Worm (Caenorhabditis elegans) whole organism, mixed stage, embryonic: Measurements from ENCODE around the gene Y6G8.2.

Experiments
- M03D4.4 ChIP-seq: sonication (generic microtip); optimal IDR thresholded peaks from 2 replicates; lab custom pipeline; 2017; ENCODE audit warnings: mild to moderate bottlenecking, missing genetic modification characterization, missing compliant biosample characterization
- bed-3 ChIP-seq: fragments of 200-800 bp; sonication (Bioruptor generic); optimal IDR thresholded peaks from 3 replicates; lab custom pipeline; 2018; ENCODE audit warnings: mild to moderate bottlenecking, missing genetic modification characterization, moderate library complexity, missing compliant biosample characterization
- ceh-39 ChIP-seq: fragments of 150-350 bp; optimal IDR thresholded peaks from 2 replicates; lab custom pipeline; 2014; ENCODE audit warnings: missing biosample characterization, missing genetic modification characterization
- ceh-83 ChIP-seq: fragments of 200-800 bp; sonication (Bioruptor generic); optimal IDR thresholded peaks from 2 replicates; lab custom pipeline; 2018; ENCODE audit warnings: mild to moderate bottlenecking, missing genetic modification characterization, missing compliant biosample characterization
- ces-1 ChIP-seq: fragments of 150-350 bp; optimal IDR thresholded peaks from 2 replicates; lab custom pipeline; 2014; ENCODE audit warnings: missing biosample characterization, missing genetic modification reagents, missing genetic modification characterization
- cnd-1 ChIP-seq: fragments of 200-800 bp; sonication (Bioruptor generic); optimal IDR thresholded peaks from 2 replicates; lab custom pipeline; 2018; ENCODE audit warnings: mild to moderate bottlenecking, missing genetic modification characterization, missing compliant biosample characterization
- drap-1 ChIP-seq: fragments of 200-800 bp; sonication (Bioruptor generic); optimal IDR thresholded peaks from 3 replicates; lab custom pipeline; 2018; ENCODE audit warnings: mild to moderate bottlenecking, missing genetic modification characterization, missing compliant biosample characterization
- elt-1 ChIP-seq: sonication (generic microtip); optimal IDR thresholded peaks from 2 replicates; lab custom pipeline; 2017; ENCODE audit warnings: missing genetic modification characterization, mild to moderate bottlenecking, missing compliant biosample characterization, antibody characterized with exemption, moderate library complexity, borderline replicate concordance; ENCODE audit not compliant: insufficient read depth
- elt-3 ChIP-seq: fragments of 150-350 bp; optimal IDR thresholded peaks from 2 replicates; lab custom pipeline; 2014; ENCODE audit warnings: missing biosample characterization, missing genetic modification characterization
- flh-1 ChIP-seq: fragments of 200-800 bp; sonication (Bioruptor generic); optimal IDR thresholded peaks from 2 replicates; lab custom pipeline; 2018; ENCODE audit warnings: mild to moderate bottlenecking, missing genetic modification characterization, moderate library complexity, missing compliant biosample characterization
- ham-2 ChIP-seq: fragments of 200-800 bp; sonication (Bioruptor generic); optimal IDR thresholded peaks from 2 replicates; lab custom pipeline; 2018; ENCODE audit warnings: mild to moderate bottlenecking, missing genetic modification characterization, missing compliant biosample characterization
- hlh-1 ChIP-seq: fragments of 150-350 bp; optimal IDR thresholded peaks from 2 replicates; lab custom pipeline; 2014; ENCODE audit warnings: missing biosample characterization, missing genetic modification reagents, missing genetic modification characterization
- lin-13 ChIP-seq: fragments of 150-350 bp; optimal IDR thresholded peaks from 2 replicates; lab custom pipeline; 2014; ENCODE audit warnings: missing biosample characterization, missing genetic modification characterization
- lin-32 ChIP-seq: fragments of 200-800 bp; sonication (Bioruptor generic); optimal IDR thresholded peaks from 2 replicates; lab custom pipeline; 2018; ENCODE audit warnings: mild to moderate bottlenecking, missing genetic modification characterization, missing compliant biosample characterization
- lsy-2 ChIP-seq: fragments of 150-350 bp; optimal IDR thresholded peaks from 2 replicates; lab custom pipeline; 2014; ENCODE audit warnings: missing biosample characterization, missing genetic modification characterization
- mab-5 ChIP-seq: fragments of 150-350 bp; optimal IDR thresholded peaks from 2 replicates; lab custom pipeline; 2014; ENCODE audit warnings: missing biosample characterization, missing genetic modification characterization
- mep-1 ChIP-seq: fragments of 150-350 bp; optimal IDR thresholded peaks from 2 replicates; lab custom pipeline; 2017; ENCODE audit warnings: missing biosample characterization, missing genetic modification reagents, missing genetic modification characterization, inconsistent platforms
- mls-2 ChIP-seq: sonication (generic microtip); optimal IDR thresholded peaks from 2 replicates; lab custom pipeline; 2016; ENCODE audit warnings: mild to moderate bottlenecking, missing genetic modification characterization, moderate library complexity, missing compliant biosample characterization
- nhr-12 ChIP-seq: fragments of 150-350 bp; optimal IDR thresholded peaks from 2 replicates; lab custom pipeline; 2014; ENCODE audit warnings: missing biosample characterization, missing genetic modification characterization
- nhr-2 ChIP-seq: fragments of 150-350 bp; optimal IDR thresholded peaks from 2 replicates; lab custom pipeline; 2014; ENCODE audit warnings: missing biosample characterization, missing genetic modification characterization
- nhr-237 ChIP-seq: fragments of 150-350 bp; optimal IDR thresholded peaks from 2 replicates; lab custom pipeline; 2014; ENCODE audit warnings: missing biosample characterization, missing genetic modification characterization
- nhr-28 ChIP-seq: fragments of 150-350 bp; optimal IDR thresholded peaks from 2 replicates; lab custom pipeline; 2014; ENCODE audit warnings: missing biosample characterization, missing genetic modification characterization
- nhr-76 ChIP-seq: sonication (generic microtip); optimal IDR thresholded peaks from 2 replicates; lab custom pipeline; 2017; ENCODE audit warnings: missing biosample characterization, missing genetic modification characterization
- sem-2 ChIP-seq: fragments of 200-800 bp; sonication (Bioruptor generic); optimal IDR thresholded peaks from 2 replicates; lab custom pipeline; 2018; ENCODE audit warnings: mild to moderate bottlenecking, missing genetic modification characterization, missing compliant biosample characterization
- snpc-4 ChIP-seq: fragments of 150-350 bp; optimal IDR thresholded peaks from 2 replicates; lab custom pipeline; 2014; ENCODE audit warnings: missing biosample characterization, missing genetic modification characterization
- tbx-8 ChIP-seq: fragments of 200-800 bp; sonication (Bioruptor generic); optimal IDR thresholded peaks from 2 replicates; lab custom pipeline; 2018; ENCODE audit warnings: mild to moderate bottlenecking, missing genetic modification characterization, moderate library complexity, missing compliant biosample characterization
- unc-120 ChIP-seq: sonication (generic microtip); optimal IDR thresholded peaks from 2 replicates; lab custom pipeline; 2017; ENCODE audit warnings: missing genetic modification characterization, missing compliant biosample characterization; ENCODE audit not compliant: poor library complexity, severe bottlenecking
- unc-62 ChIP-seq: fragments of 150-350 bp; optimal IDR thresholded peaks from 2 replicates; lab custom pipeline; 2014; ENCODE audit warnings: missing biosample characterization, missing genetic modification reagents, missing genetic modification characterization
- zip-8 ChIP-seq: fragments of 150-350 bp; optimal IDR thresholded peaks from 2 replicates; lab custom pipeline; 2014; ENCODE audit warnings: missing biosample characterization, missing genetic modification characterization
- ztf-11 ChIP-seq: fragments of 150-350 bp; optimal IDR thresholded peaks from 2 replicates; lab custom pipeline; 2014; ENCODE audit warnings: missing biosample characterization, missing genetic modification characterization

The Y6G8.2 gene

ce11 chrV:17558377-17558776 is 40.4 kb downstream of the Y6G8.2 start, which contains the start of gene fbxa-174:
Gene fbxa-174 (minus strand): TSS chrV:17558477.
- TF ChIP-seq cnd-1 (tag; lab: Kevin White, UChicago) (no peak), sem-2 (GFP tag; lab: Kevin White, UChicago) (no peak), ces-1 (GFP tag; lab: Kevin White, UChicago) (no peak), unc-120 (no peak), mab-5 (no peak), tbx-8 (GFP tag; lab: Kevin White, UChicago) (no peak), bed-3 (GFP tag; lab: Kevin White, UChicago) (no peak), nhr-28 (tag; lab: Kevin White, UChicago) (no peak), zip-8 (no peak), ceh-83 (GFP tag; lab: Kevin White, UChicago) (no peak)

- no peak for TF ChIP-seq nhr-28 (tag; lab: Kevin White, UChicago)
- no peak for TF ChIP-seq nhr-237
- no peak for TF ChIP-seq hlh-1
- no peak for TF ChIP-seq unc-62
- TF ChIP-seq cnd-1 (tag; lab: Kevin White, UChicago): no peak
- no peak for TF ChIP-seq bed-3 (GFP tag; lab: Kevin White, UChicago)
- TF ChIP-seq flh-1: no peak
- no peak for TF ChIP-seq ceh-39 (tag; lab: Kevin White, UChicago)
- TF ChIP-seq snpc-4 (tag; lab: Kevin White, UChicago): no peak
- no peak for TF ChIP-seq lin-13
- TF ChIP-seq mep-1 (tag; lab: Kevin White, UChicago): no peak
- no peak for TF ChIP-seq nhr-12 (tag; lab: Kevin White, UChicago)
- no peak for TF ChIP-seq ces-1 (GFP tag; lab: Kevin White, UChicago)
- no peak for TF ChIP-seq ham-2
- TF ChIP-seq sem-2 (GFP tag; lab: Kevin White, UChicago): no peak
- TF ChIP-seq, all 35 proteins: peak for 0
These were observed 46.0 kb downstream of the Y6G8.2 start, which contains the start of gene C38D9.8 for ce11 chrV:17552759-17553158. Gene C38D9.8 (minus strand): TSS chrV:17552859.

ce11 chrV:17551396-17551795 is 47.4 kb downstream of the Y6G8.2 start:
- TF ChIP-seq M03D4.4 (tag; lab: Kevin White, UChicago) (no peak), nhr-76 (no peak), lsy-2 (tag; lab: Kevin White, UChicago) (no peak), nhr-28 (tag; lab: Kevin White, UChicago) (no peak), elt-1 (tag; lab: Kevin White, UChicago) (no peak), lin-32 (GFP tag; lab: Kevin White, UChicago) (no peak), drap-1 (no peak), sem-2 (GFP tag; lab: Kevin White, UChicago) (no peak), zip-8 (no peak), nhr-12 (tag; lab: Kevin White, UChicago) (no peak), nhr-2 (tag; lab: Kevin White, UChicago) (no peak), tbx-8 (GFP tag; lab: Kevin White, UChicago) (no peak), unc-62 (no peak), ceh-39 (tag; lab: Kevin White, UChicago) (no peak), ces-1 (GFP tag; lab: Kevin White, UChicago) (no peak)

- no peak for TF ChIP-seq nhr-237
- TF ChIP-seq mab-5: no peak
- TF ChIP-seq ces-1 (GFP tag; lab: Kevin White, UChicago): no peak
- TF ChIP-seq sem-2 (GFP tag; lab: Kevin White, UChicago): no peak
- TF ChIP-seq mls-2: no peak
- no peak for TF ChIP-seq drap-1
- no peak for TF ChIP-seq bed-3 (GFP tag; lab: Kevin White, UChicago)
- no peak for TF ChIP-seq unc-62
- no peak for TF ChIP-seq elt-3
- TF ChIP-seq zip-8: no peak
- TF ChIP-seq, all 35 proteins: peak for 0
These were observed 49.4 kb downstream of the Y6G8.2 start, which contains the start of gene fbxa-176 for ce11 chrV:17549362-17549761. Gene fbxa-176 (plus strand): TSS chrV:17549675.

DNA sequence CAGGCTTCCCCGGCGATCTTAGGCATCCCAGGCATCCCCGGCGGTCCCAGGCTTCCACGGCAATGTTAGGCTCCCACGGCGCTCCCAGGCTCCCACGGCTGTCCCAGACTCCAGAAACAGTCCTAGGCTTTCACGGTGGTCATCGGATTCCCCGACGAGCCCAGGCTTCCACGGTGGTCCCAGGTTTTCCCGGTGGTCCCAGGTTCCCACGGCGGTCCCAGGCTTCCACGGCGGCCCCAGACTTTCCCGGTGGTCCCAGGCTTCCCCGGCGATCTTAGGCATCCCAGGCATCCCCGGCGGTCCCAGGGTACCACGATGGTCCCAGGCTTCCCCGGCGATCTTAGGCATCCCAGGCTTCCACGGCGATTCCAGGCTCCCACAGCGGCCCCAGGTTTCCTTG is 50.1 kb downstream of the Y6G8.2 start:
- no peak for TF ChIP-seq hlh-1
- no peak for TF ChIP-seq drap-1
- no peak for TF ChIP-seq ceh-39 (tag; lab: Kevin White, UChicago)
- TF ChIP-seq ztf-11: no peak
- no peak for TF ChIP-seq unc-62
- TF ChIP-seq lsy-2 (tag; lab: Kevin White, UChicago): no peak

DNA sequence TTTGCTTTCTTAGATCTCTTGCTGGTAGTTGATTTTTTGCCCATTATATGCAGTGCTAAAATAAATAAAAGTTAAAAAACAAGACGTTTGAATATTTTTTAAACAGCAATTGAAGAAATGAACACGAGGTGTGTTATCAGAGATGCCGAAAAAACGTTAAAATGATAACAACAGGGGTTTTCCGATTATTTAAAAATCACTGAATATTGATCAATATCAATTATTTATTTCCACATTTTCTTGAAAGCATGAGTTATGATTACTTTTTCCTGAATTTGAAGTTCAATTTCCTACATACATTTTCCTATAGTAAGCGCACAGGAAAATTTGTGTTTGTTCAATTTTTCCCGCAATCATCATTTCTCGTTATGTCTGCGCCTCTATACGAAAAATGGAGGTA is 51.8 kb downstream of the Y6G8.2 start:
- no peak for TF ChIP-seq flh-1
- TF ChIP-seq, all 35 proteins: peak for 0
